Worm (Caenorhabditis elegans) whole organism, L4/young adult: ENCODE measurements around the gene tsp-3.

Experiments used
- W03F9.2 ChIP-seq: fragments of 150-350 bp; optimal IDR thresholded peaks from 2 replicates; lab custom pipeline; 2014; ENCODE audit warnings: missing biosample characterization, missing genetic modification characterization
- dao-5 ChIP-seq: sonication (generic microtip); optimal IDR thresholded peaks from 2 replicates; lab custom pipeline; 2016; ENCODE audit warnings: missing genotype, missing genetic modification characterization, moderate library complexity, missing compliant biosample characterization

DNA sequence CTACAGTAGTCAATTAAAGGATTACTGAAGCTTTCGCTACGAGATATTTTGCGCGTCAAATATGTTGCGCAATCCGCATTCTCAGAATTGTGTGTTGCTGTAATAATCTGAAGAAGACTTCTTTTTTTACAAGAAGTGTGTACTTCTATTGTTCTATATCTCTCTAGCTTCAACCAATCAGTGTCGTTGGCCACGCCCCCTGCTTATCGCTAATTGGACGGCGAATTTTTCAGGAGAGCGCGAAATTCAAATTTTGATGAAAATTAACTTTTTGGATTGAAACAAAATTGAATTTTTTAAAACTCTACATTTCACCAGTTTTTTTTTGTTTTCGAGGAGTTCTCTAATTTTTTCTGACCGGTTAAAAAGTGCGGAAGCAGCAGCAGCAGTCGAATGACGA, 35.6 kb upstream of the tsp-3 start:
- TF ChIP-seq W03F9.2 (tag; lab: Kevin White, UChicago) (no peak), dao-5 (no peak)
